Fruit fly (Drosophila melanogaster) whole organism, embryonic: ENCODE measurements around the gene CG10431.

Experiments
- CG10274 ChIP-seq: fragments of 200-800 bp; sonication (Bioruptor generic); optimal IDR thresholded peaks from 3 replicates; lab custom pipeline; 2017; ENCODE audit warnings: missing biosample characterization, mild to moderate bottlenecking, missing genetic modification characterization
- CG11456 ChIP-seq: fragments of 200-800 bp; sonication (Bioruptor generic); IDR thresholded peaks from 3 replicates; pipeline ENCODE4 v1.3.6; 2022; ENCODE audit warnings: missing biosample characterization, missing genetic modification characterization
- CG11723 ChIP-seq: fragments of 200-800 bp; sonication (Bioruptor generic); optimal IDR thresholded peaks from 2 replicates; lab custom pipeline; 2017; ENCODE audit warnings: missing biosample characterization, mild to moderate bottlenecking, missing genetic modification characterization
- CG12299 ChIP-seq: fragments of 200-800 bp; sonication (Bioruptor generic); optimal IDR thresholded peaks from 2 replicates; lab custom pipeline; 2018; ENCODE audit warnings: missing biosample characterization, mild to moderate bottlenecking, missing genetic modification characterization
- CG12744 ChIP-seq: fragments of 200-800 bp; sonication (Bioruptor generic); optimal IDR thresholded peaks from 2 replicates; lab custom pipeline; 2016; ENCODE audit warnings: missing biosample characterization, missing genetic modification characterization
- CG12769 ChIP-seq: fragments of 200-800 bp; sonication (Bioruptor generic); optimal IDR thresholded peaks from 2 replicates; lab custom pipeline; 2019; ENCODE audit warnings: missing biosample characterization, mild to moderate bottlenecking, missing genetic modification characterization, moderate library complexity
- CG14667 ChIP-seq: fragments of 200-800 bp; sonication (Bioruptor generic); IDR thresholded peaks from 2 replicates; pipeline ENCODE4 v1.3.6; 2022; ENCODE audit warnings: missing biosample characterization, missing genetic modification characterization
- CG15073 ChIP-seq: fragments of 200-800 bp; sonication (Bioruptor generic); optimal IDR thresholded peaks from 2 replicates; lab custom pipeline; 2016; ENCODE audit warnings: missing biosample characterization, missing genetic modification characterization
- CG1602 ChIP-seq: fragments of 200-800 bp; sonication (Bioruptor generic); optimal IDR thresholded peaks from 3 replicates; lab custom pipeline; 2016; ENCODE audit warnings: missing biosample characterization, missing genetic modification characterization
- CG1603 ChIP-seq: fragments of 200-800 bp; sonication (Bioruptor generic); optimal IDR thresholded peaks from 2 replicates; lab custom pipeline; 2019; ENCODE audit warnings: missing biosample characterization, mild to moderate bottlenecking, missing genetic modification characterization, moderate library complexity
- CG1647 ChIP-seq: fragments of 200-800 bp; sonication (Bioruptor generic); optimal IDR thresholded peaks from 3 replicates; lab custom pipeline; 2016; ENCODE audit warnings: missing biosample characterization, missing genetic modification characterization
- CG17385 ChIP-seq: fragments of 200-800 bp; sonication (Bioruptor generic); optimal IDR thresholded peaks from 3 replicates; lab custom pipeline; 2018; ENCODE audit warnings: missing biosample characterization, mild to moderate bottlenecking, missing genetic modification characterization
- CG18619 ChIP-seq: fragments of 200-800 bp; sonication (Bioruptor generic); optimal IDR thresholded peaks from 3 replicates; lab custom pipeline; 2017; ENCODE audit warnings: missing biosample characterization, mild to moderate bottlenecking, missing genetic modification characterization
- CG2678 ChIP-seq: fragments of 200-800 bp; sonication (Bioruptor generic); optimal IDR thresholded peaks from 3 replicates; lab custom pipeline; 2019; ENCODE audit warnings: missing biosample characterization, mild to moderate bottlenecking, missing genetic modification characterization, moderate library complexity
- CG7839 ChIP-seq: fragments of 200-800 bp; sonication (Bioruptor generic); optimal IDR thresholded peaks from 3 replicates; lab custom pipeline; 2018; ENCODE audit warnings: missing biosample characterization, mild to moderate bottlenecking, missing genetic modification characterization, moderate library complexity
- CG8478 ChIP-seq: fragments of >200 bp; optimal IDR thresholded peaks from 2 replicates; lab custom pipeline; 2018
- D ChIP-seq, 2 experiments: fragments of 200-800 bp in 1 of 2; fragments of >200 bp in 1 of 2; sonication (Bioruptor generic) in 1 of 2; optimal IDR thresholded peaks; 2 replicates in 1 of 2; 3 replicates in 1 of 2; lab custom pipeline; 2017; ENCODE audit warnings: mild to moderate bottlenecking in 1 of 2, missing biosample characterization in 1 of 2, missing genetic modification characterization in 1 of 2, missing genetic modification reagents in 1 of 2
- Dfd ChIP-seq, 2 experiments: fragments of >200 bp; optimal IDR thresholded peaks; 2 replicates each; lab custom pipeline; 2017; ENCODE audit warnings: missing biosample characterization in 2 of 2, missing genetic modification characterization in 2 of 2
- E2f1 ChIP-seq: fragments of 200-800 bp; sonication (Bioruptor generic); IDR thresholded peaks from 2 replicates; pipeline ENCODE4 v1.3.6; 2022; ENCODE audit warnings: missing biosample characterization, missing genetic modification characterization
- HHEX ChIP-seq: fragments of 200-800 bp; sonication (Bioruptor generic); optimal IDR thresholded peaks from 3 replicates; lab custom pipeline; 2017; ENCODE audit warnings: missing biosample characterization, mild to moderate bottlenecking, missing genetic modification characterization, missing genetic modification reagents
- HLH54F ChIP-seq: fragments of 200-800 bp; sonication (Bioruptor generic); optimal IDR thresholded peaks from 3 replicates; lab custom pipeline; 2016; ENCODE audit warnings: missing biosample characterization, missing genetic modification characterization
- Hr51 ChIP-seq, 2 experiments: fragments of 200-800 bp; sonication (Bioruptor generic); optimal IDR thresholded peaks; 2 replicates in 1 of 2; 3 replicates in 1 of 2; lab custom pipeline; 2016 to 2018; ENCODE audit warnings: missing biosample characterization in 2 of 2, missing genetic modification characterization in 2 of 2, mild to moderate bottlenecking in 1 of 2, moderate library complexity in 1 of 2
- Mad ChIP-seq: fragments of 200-800 bp; sonication (Bioruptor generic); optimal IDR thresholded peaks from 2 replicates; lab custom pipeline; 2016; ENCODE audit warnings: missing biosample characterization, missing genetic modification characterization
- Scr ChIP-seq: fragments of 200-800 bp; sonication (Bioruptor generic); IDR thresholded peaks from 2 replicates; pipeline ENCODE4 v1.3.6; 2022; ENCODE audit warnings: missing biosample characterization, missing genetic modification characterization; ENCODE audit not compliant: partially characterized antibody
- Sox102F ChIP-seq: fragments of 200-800 bp; sonication (Bioruptor generic); optimal IDR thresholded peaks from 2 replicates; lab custom pipeline; 2018; ENCODE audit warnings: missing biosample characterization, mild to moderate bottlenecking, missing genetic modification characterization, moderate library complexity
- bab2 ChIP-seq: fragments of 200-800 bp; sonication (Bioruptor generic); optimal IDR thresholded peaks from 2 replicates; lab custom pipeline; 2016; ENCODE audit warnings: missing biosample characterization, missing genetic modification characterization
- cg ChIP-seq: fragments of 200-800 bp; sonication (Bioruptor generic); optimal IDR thresholded peaks from 3 replicates; lab custom pipeline; 2019; ENCODE audit warnings: missing biosample characterization, mild to moderate bottlenecking, missing genetic modification characterization, moderate library complexity
- chn ChIP-seq: fragments of 200-800 bp; sonication (Bioruptor generic); optimal IDR thresholded peaks from 2 replicates; lab custom pipeline; 2016; ENCODE audit warnings: missing biosample characterization, missing genetic modification characterization
- corto ChIP-seq: fragments of 200-800 bp; sonication (Bioruptor generic); optimal IDR thresholded peaks from 2 replicates; lab custom pipeline; 2016; ENCODE audit warnings: missing biosample characterization, mild to moderate bottlenecking, missing genetic modification characterization, moderate library complexity
- cwo ChIP-seq: fragments of 200-800 bp; sonication (Bioruptor generic); optimal IDR thresholded peaks from 3 replicates; lab custom pipeline; 2017; ENCODE audit warnings: missing biosample characterization, missing genetic modification characterization, mild to moderate bottlenecking, moderate library complexity, missing genetic modification reagents
- da ChIP-seq: fragments of 200-800 bp; sonication (Bioruptor generic); optimal IDR thresholded peaks from 2 replicates; lab custom pipeline; 2016; ENCODE audit warnings: missing biosample characterization, missing genetic modification characterization
- dpn ChIP-seq, 2 experiments: fragments of 200-800 bp; sonication (Bioruptor generic); optimal IDR thresholded peaks; 3 replicates each; lab custom pipeline; 2016; ENCODE audit warnings: missing biosample characterization in 2 of 2, missing genetic modification characterization in 2 of 2
- esg ChIP-seq: fragments of 200-800 bp; sonication (Bioruptor generic); conservative IDR thresholded peaks from 2 replicates; pipeline ENCODE4 v1.3.6; 2022; ENCODE audit warnings: missing biosample characterization, missing genetic modification characterization
- ewg ChIP-seq: fragments of 200-800 bp; sonication (Bioruptor generic); optimal IDR thresholded peaks from 3 replicates; lab custom pipeline; 2017; ENCODE audit warnings: mild to moderate bottlenecking, missing biosample characterization, missing genetic modification reagents, missing genetic modification characterization
- hb ChIP-seq: fragments of 200-800 bp; sonication (Bioruptor generic); IDR thresholded peaks from 3 replicates; pipeline ENCODE4 v1.3.6; 2022; ENCODE audit warnings: missing biosample characterization, missing genetic modification characterization; ENCODE audit not compliant: partially characterized antibody
- hbn ChIP-seq: fragments of 200-800 bp; sonication (Bioruptor generic); IDR thresholded peaks from 2 replicates; pipeline ENCODE4 v1.3.6; 2022; ENCODE audit warnings: missing biosample characterization, missing genetic modification characterization; ENCODE audit not compliant: partially characterized antibody
- jumu ChIP-seq: fragments of 200-800 bp; sonication (Bioruptor generic); optimal IDR thresholded peaks from 3 replicates; lab custom pipeline; 2016; ENCODE audit warnings: missing biosample characterization, missing genetic modification characterization
- nerfin-2 ChIP-seq: fragments of 200-800 bp; sonication (Bioruptor generic); IDR thresholded peaks from 2 replicates; pipeline ENCODE4 v1.3.6; 2022; ENCODE audit warnings: missing biosample characterization, missing genetic modification characterization; ENCODE audit not compliant: partially characterized antibody
- org-1 ChIP-seq: fragments of 200-800 bp; sonication (Bioruptor generic); optimal IDR thresholded peaks from 2 replicates; lab custom pipeline; 2017; ENCODE audit warnings: missing biosample characterization, missing genetic modification characterization
- prd ChIP-seq, 3 experiments: fragments of >200 bp in 2 of 3; fragments of 200-800 bp in 1 of 3; sonication (Bioruptor generic) in 1 of 3; optimal IDR thresholded peaks in 2 of 3; IDR thresholded peaks in 1 of 3; 2 replicates in 2 of 3; 3 replicates in 1 of 3; pipeline versions ENCODE4 v1.3.6 to Lab custom; 2017 to 2022; ENCODE audit warnings: missing biosample characterization in 1 of 3, missing genetic modification characterization in 1 of 3
- ro ChIP-seq: fragments of 200-800 bp; sonication (Bioruptor generic); IDR thresholded peaks from 2 replicates; pipeline ENCODE4 v1.3.6; 2022; ENCODE audit warnings: missing biosample characterization, missing genetic modification characterization
- scrt ChIP-seq: fragments of 200-800 bp; sonication (Bioruptor generic); optimal IDR thresholded peaks from 2 replicates; lab custom pipeline; 2018; ENCODE audit warnings: missing biosample characterization, mild to moderate bottlenecking, missing genetic modification characterization, moderate library complexity
- sd ChIP-seq: fragments of 200-800 bp; sonication (Bioruptor generic); optimal IDR thresholded peaks from 3 replicates; lab custom pipeline; 2018; ENCODE audit warnings: missing biosample characterization, mild to moderate bottlenecking, missing genetic modification characterization, moderate library complexity
- trem ChIP-seq: fragments of 200-800 bp; optimal IDR thresholded peaks from 3 replicates; lab custom pipeline; 2019; ENCODE audit warnings: missing biosample characterization, mild to moderate bottlenecking, missing genetic modification characterization, moderate library complexity
- twi ChIP-seq: fragments of 200-800 bp; optimal IDR thresholded peaks from 2 replicates; lab custom pipeline; 2019; ENCODE audit warnings: missing biosample characterization, mild to moderate bottlenecking, missing genetic modification characterization, moderate library complexity
- unpg ChIP-seq: fragments of 200-800 bp; sonication (Bioruptor generic); optimal IDR thresholded peaks from 3 replicates; lab custom pipeline; 2018; ENCODE audit warnings: missing biosample characterization, mild to moderate bottlenecking, missing genetic modification characterization, moderate library complexity
- vfl ChIP-seq: fragments of 200-800 bp; sonication (Bioruptor generic); optimal IDR thresholded peaks from 2 replicates; lab custom pipeline; 2016; ENCODE audit warnings: missing biosample characterization, missing genetic modification characterization
- vvl ChIP-seq: fragments of 200-800 bp; sonication (Bioruptor generic); IDR thresholded peaks from 2 replicates; pipeline ENCODE4 v1.3.6; 2022; ENCODE audit warnings: missing biosample characterization, missing genetic modification characterization
- zfh1 ChIP-seq: fragments of 200-800 bp; sonication (Bioruptor generic); IDR thresholded peaks from 3 replicates; pipeline ENCODE4 v1.3.6; 2022; ENCODE audit warnings: missing biosample characterization, missing genetic modification characterization

CG10431 gene

DNA sequence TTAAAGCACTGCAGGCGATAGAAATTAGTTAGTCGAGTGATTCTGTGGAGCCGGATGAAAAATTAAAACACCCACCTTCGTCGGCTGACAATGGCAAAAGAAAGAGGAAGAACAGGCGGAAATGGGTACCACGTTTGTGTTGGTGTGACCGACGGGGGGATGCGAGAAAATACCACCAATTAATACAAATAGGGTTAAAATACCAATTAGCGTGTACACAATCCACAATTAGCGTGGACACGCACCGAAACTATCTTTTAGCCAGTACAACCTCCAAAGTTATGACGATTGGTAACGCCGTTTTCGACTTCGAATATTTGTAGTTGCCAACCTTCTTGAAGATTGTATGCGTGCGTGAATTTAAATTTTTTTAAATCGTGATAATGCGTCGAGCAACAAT lies 34.6 kb downstream of the CG10431 start, which contains the start of gene RpL30 (continued):
- TF ChIP-seq CG10274 (GFP tag; lab: Kevin White, UChicago) (peak; percentile 79), CG2678 (tag; lab: Kevin White, UChicago) (peak; percentile 82), corto (no peak), esg (GFP tag; lab: Robert Waterston, UW) (0 out of 2 replicates have a peak, but pooled peaks have one; percentile 39), Sox102F (GFP tag; lab: Kevin White, UChicago) (peak; percentile 59), HHEX (GFP tag; lab: Kevin White, UChicago) (peak; percentile 95), hbn (peak; percentile 58), Scr (GFP tag; lab: Robert Waterston, UW) (peak; percentile 65), Mad (GFP tag; lab: Kevin White, UChicago) (peak; percentile 91), bab2 (GFP tag; lab: Kevin White, UChicago) (peak; percentile 69), CG8478 (lab: Kevin White, UChicago) (peak; percentile 65), unpg (peak; percentile 90), ro (GFP tag; lab: Robert Waterston, UW) (peak; percentile 44; the same call in 1 of the 2 replicates), vvl (GFP tag; lab: Robert Waterston, UW) (peak; percentile 97), da (GFP tag; lab: Kevin White, UChicago) (peak; percentile 88), cwo (GFP tag; lab: Kevin White, UChicago) (peak; percentile 79), zfh1 (GFP tag; lab: Robert Waterston, UW) (peak; percentile 91), jumu (GFP tag; lab: Kevin White, UChicago) (peak; percentile 83), CG11723 (peak; percentile 89), nerfin-2 (GFP tag; lab: Robert Waterston, UW) (no peak), ewg (peak; percentile 84), CG11456 (peak; percentile 93), dpn (GFP tag; optimal IDR thresholded peaks at IDR 0.05; lab: Kevin White, UChicago) (peak; percentile 81 to 93), CG7839 (tag; lab: Kevin White, UChicago) (peak; percentile 85), CG14667 (GFP tag; lab: Robert Waterston, UW) (peak; percentile 54), CG1647 (peak; percentile 84), CG17385 (GFP tag; lab: Kevin White, UChicago) (peak; percentile 99), CG12744 (peak; percentile 88), E2f1 (GFP tag; lab: Robert Waterston, UW) (peak; percentile 75), scrt (GFP tag; lab: Kevin White, UChicago) (peak; percentile 92), CG1602 (GFP tag; lab: Kevin White, UChicago) (peak; percentile 65), CG15073 (no peak), HLH54F (GFP tag; lab: Kevin White, UChicago) (peak; percentile 88), CG18619 (GFP tag; lab: Kevin White, UChicago) (peak; percentile 92), twi (tag; lab: Kevin White, UChicago) (peak; percentile 77), trem (tag; lab: Kevin White, UChicago) (peak; percentile 92), D (optimal IDR thresholded peaks at IDR 0.05; lab: Kevin White, UChicago) (no peak), D (GFP tag; optimal IDR thresholded peaks at IDR 0.05; lab: Kevin White, UChicago) (peak; percentile 83), Dfd (GFP tag; optimal IDR thresholded peaks at IDR 0.05; lab: Kevin White, UChicago) (no peak), prd (optimal IDR thresholded peaks at IDR 0.05; lab: Kevin White, UChicago) (no peak), prd (GFP tag; IDR thresholded peaks at IDR 0.05; lab: Robert Waterston, UW) (peak; percentile 71), org-1 (GFP tag; lab: Kevin White, UChicago) (peak; percentile 94), CG12299 (peak; percentile 92), CG12769 (tag; lab: Kevin White, UChicago) (peak; percentile 94), chn (GFP tag; lab: Kevin White, UChicago) (peak; percentile 78), Hr51 (GFP tag; optimal IDR thresholded peaks at IDR 0.05; lab: Kevin White, UChicago) (peak; percentile 79 to 84), hb (GFP tag; lab: Robert Waterston, UW) (no peak), vfl (GFP tag; lab: Kevin White, UChicago) (peak; percentile 85), CG1603 (peak; percentile 97), cg (GFP tag; lab: Kevin White, UChicago) (no peak), sd (tag; lab: Kevin White, UChicago) (peak; percentile 88)
